Fruit fly (Drosophila melanogaster) whole organism, embryonic: Measurements from ENCODE around the gene CG34134.

ENCODE experiments used
- Atf3 ChIP-seq: fragments of 200-800 bp; sonication (Bioruptor generic); optimal IDR thresholded peaks from 3 replicates; lab custom pipeline; 2016; ENCODE audit warnings: missing biosample characterization, missing genetic modification characterization
- BtbVII ChIP-seq: fragments of 200-800 bp; sonication (Bioruptor generic); optimal IDR thresholded peaks from 3 replicates; lab custom pipeline; 2017; ENCODE audit warnings: missing biosample characterization, mild to moderate bottlenecking, missing genetic modification characterization
- CG10274 ChIP-seq: fragments of 200-800 bp; sonication (Bioruptor generic); optimal IDR thresholded peaks from 3 replicates; lab custom pipeline; 2017; ENCODE audit warnings: missing biosample characterization, mild to moderate bottlenecking, missing genetic modification characterization
- CG12769 ChIP-seq: fragments of 200-800 bp; sonication (Bioruptor generic); optimal IDR thresholded peaks from 2 replicates; lab custom pipeline; 2019; ENCODE audit warnings: missing biosample characterization, mild to moderate bottlenecking, missing genetic modification characterization, moderate library complexity
- CG13775 ChIP-seq: fragments of 200-800 bp; sonication (Bioruptor generic); optimal IDR thresholded peaks from 3 replicates; lab custom pipeline; 2017; ENCODE audit warnings: missing biosample characterization, mild to moderate bottlenecking, missing genetic modification characterization
- CG14860 ChIP-seq: fragments of 200-800 bp; sonication (Bioruptor generic); IDR thresholded peaks from 3 replicates; pipeline ENCODE4 v1.3.6; 2022; ENCODE audit warnings: missing biosample characterization, missing genetic modification characterization; ENCODE audit not compliant: partially characterized antibody
- CG15514 ChIP-seq: fragments of 200-800 bp; sonication (Bioruptor generic); optimal IDR thresholded peaks from 3 replicates; lab custom pipeline; 2017; ENCODE audit warnings: missing biosample characterization, missing genetic modification characterization, mild to moderate bottlenecking, moderate library complexity, missing genetic modification reagents
- CG1602 ChIP-seq: fragments of 200-800 bp; sonication (Bioruptor generic); optimal IDR thresholded peaks from 3 replicates; lab custom pipeline; 2016; ENCODE audit warnings: missing biosample characterization, missing genetic modification characterization
- CG17385 ChIP-seq: fragments of 200-800 bp; sonication (Bioruptor generic); optimal IDR thresholded peaks from 3 replicates; lab custom pipeline; 2018; ENCODE audit warnings: missing biosample characterization, mild to moderate bottlenecking, missing genetic modification characterization
- CG2889 ChIP-seq: fragments of 200-800 bp; sonication (Bioruptor generic); IDR thresholded peaks from 3 replicates; pipeline ENCODE4 v1.3.6; 2022; ENCODE audit warnings: missing biosample characterization, missing genetic modification characterization
- CG32767 ChIP-seq: fragments of 200-800 bp; sonication (Bioruptor generic); IDR thresholded peaks from 2 replicates; pipeline ENCODE4 v1.3.6; 2022; ENCODE audit warnings: missing biosample characterization, missing genetic modification characterization
- CG42726 ChIP-seq: fragments of 200-800 bp; sonication (Bioruptor generic); IDR thresholded peaks from 2 replicates; pipeline ENCODE4 v1.3.6; 2022; ENCODE audit warnings: missing biosample characterization, missing genetic modification characterization; ENCODE audit not compliant: partially characterized antibody
- CG4404 ChIP-seq: fragments of 200-800 bp; sonication (Bioruptor generic); IDR thresholded peaks from 2 replicates; pipeline ENCODE4 v1.3.6; 2022; ENCODE audit warnings: missing biosample characterization, missing genetic modification characterization
- CG6272 ChIP-seq: fragments of 200-800 bp; sonication (Bioruptor generic); IDR thresholded peaks from 2 replicates; pipeline ENCODE4 v1.3.6; 2022; ENCODE audit warnings: missing biosample characterization, missing genetic modification characterization
- CG6765 ChIP-seq: fragments of 200-800 bp; sonication (Bioruptor generic); optimal IDR thresholded peaks from 3 replicates; lab custom pipeline; 2017; ENCODE audit warnings: missing biosample characterization, mild to moderate bottlenecking, missing genetic modification characterization
- CG6813 ChIP-seq: fragments of 200-800 bp; sonication (Bioruptor generic); optimal IDR thresholded peaks from 2 replicates; lab custom pipeline; 2017; ENCODE audit warnings: missing biosample characterization, missing genetic modification characterization, mild to moderate bottlenecking, moderate library complexity, missing genetic modification reagents
- CG7745 ChIP-seq: fragments of 200-800 bp; sonication (Bioruptor generic); optimal IDR thresholded peaks from 2 replicates; lab custom pipeline; 2018; ENCODE audit warnings: missing biosample characterization, mild to moderate bottlenecking, missing genetic modification characterization, moderate library complexity
- CG7928 ChIP-seq: fragments of 200-800 bp; sonication (Bioruptor generic); optimal IDR thresholded peaks from 2 replicates; lab custom pipeline; 2017; ENCODE audit warnings: missing biosample characterization, mild to moderate bottlenecking, missing genetic modification characterization
- CG8478 ChIP-seq: fragments of >200 bp; optimal IDR thresholded peaks from 2 replicates; lab custom pipeline; 2018
- Dad ChIP-seq: fragments of 200-800 bp; sonication (Bioruptor generic); optimal IDR thresholded peaks from 3 replicates; lab custom pipeline; 2016; ENCODE audit warnings: missing biosample characterization, missing genetic modification characterization
- Dref ChIP-seq: fragments of 200-800 bp; sonication (Bioruptor generic); IDR thresholded peaks from 2 replicates; pipeline ENCODE4 v1.3.6; 2022; ENCODE audit warnings: missing biosample characterization, missing genetic modification characterization
- HHEX ChIP-seq: fragments of 200-800 bp; sonication (Bioruptor generic); optimal IDR thresholded peaks from 3 replicates; lab custom pipeline; 2017; ENCODE audit warnings: missing biosample characterization, mild to moderate bottlenecking, missing genetic modification characterization, missing genetic modification reagents
- Hmr ChIP-seq: fragments of 200-800 bp; sonication (Bioruptor generic); optimal IDR thresholded peaks from 3 replicates; lab custom pipeline; 2017; ENCODE audit warnings: mild to moderate bottlenecking, missing biosample characterization, missing genetic modification reagents, missing genetic modification characterization
- Kr ChIP-seq: fragments of 200-800 bp; sonication (Bioruptor generic); optimal IDR thresholded peaks from 2 replicates; lab custom pipeline; 2017; ENCODE audit warnings: missing biosample characterization, mild to moderate bottlenecking, missing genetic modification characterization
- Med ChIP-seq: fragments of 200-800 bp; sonication (Bioruptor generic); peaks from one replicate; lab custom pipeline; 2016; ENCODE audit warnings: missing biosample characterization, missing genetic modification characterization, mild to moderate bottlenecking, inconsistent platforms, moderate library complexity
- NFAT ChIP-seq: fragments of 200-800 bp; sonication (Bioruptor generic); IDR thresholded peaks from 2 replicates; pipeline ENCODE4 v1.3.6; 2022; ENCODE audit warnings: missing biosample characterization, missing genetic modification characterization
- Nf-YB ChIP-seq: fragments of 200-800 bp; sonication (Bioruptor generic); optimal IDR thresholded peaks from 3 replicates; lab custom pipeline; 2019; ENCODE audit warnings: missing biosample characterization, mild to moderate bottlenecking, missing genetic modification characterization, moderate library complexity
- Optix ChIP-seq: fragments of 200-800 bp; sonication (Bioruptor generic); IDR thresholded peaks from 3 replicates; pipeline ENCODE4 v1.3.6; 2022; ENCODE audit warnings: missing biosample characterization, missing genetic modification characterization
- PHDP ChIP-seq: fragments of 200-800 bp; sonication (Bioruptor generic); optimal IDR thresholded peaks from 3 replicates; lab custom pipeline; 2018; ENCODE audit warnings: missing biosample characterization, mild to moderate bottlenecking, missing genetic modification characterization, moderate library complexity
- Poxn ChIP-seq: fragments of 200-800 bp; sonication (Bioruptor generic); IDR thresholded peaks from 2 replicates; pipeline ENCODE4 v1.3.6; 2022; ENCODE audit warnings: missing biosample characterization, missing genetic modification characterization
- Taf1 ChIP-seq: fragments of 200-800 bp; sonication (Bioruptor generic); IDR thresholded peaks from 2 replicates; pipeline ENCODE4 v1.3.6; 2022; ENCODE audit warnings: missing biosample characterization, missing genetic modification characterization
- Usf ChIP-seq: fragments of 200-800 bp; sonication (Bioruptor generic); optimal IDR thresholded peaks from 2 replicates; lab custom pipeline; 2017; ENCODE audit warnings: missing genotype, missing biosample characterization, missing genetic modification characterization
- Vsx1 ChIP-seq: fragments of 200-800 bp; sonication (Bioruptor generic); optimal IDR thresholded peaks from 2 replicates; lab custom pipeline; 2017; ENCODE audit warnings: missing biosample characterization, mild to moderate bottlenecking, missing genetic modification characterization, missing genetic modification reagents
- aop ChIP-seq: fragments of 200-800 bp; sonication (Bioruptor generic); IDR thresholded peaks from 2 replicates; pipeline ENCODE4 v1.3.6; 2022; ENCODE audit warnings: missing biosample characterization, missing genetic modification characterization
- caup ChIP-seq: fragments of 200-800 bp; sonication (Bioruptor generic); optimal IDR thresholded peaks from 3 replicates; lab custom pipeline; 2017; ENCODE audit warnings: missing biosample characterization, mild to moderate bottlenecking, missing genetic modification characterization, moderate library complexity; ENCODE audit not compliant: severe bottlenecking
- crol ChIP-seq: fragments of 200-800 bp; sonication (Bioruptor generic); IDR thresholded peaks from 2 replicates; pipeline ENCODE4 v1.3.6; 2022; ENCODE audit warnings: missing biosample characterization, missing genetic modification characterization
- da ChIP-seq: fragments of 200-800 bp; sonication (Bioruptor generic); optimal IDR thresholded peaks from 2 replicates; lab custom pipeline; 2016; ENCODE audit warnings: missing biosample characterization, missing genetic modification characterization
- dati ChIP-seq: fragments of 200-800 bp; sonication (Bioruptor generic); IDR thresholded peaks from 2 replicates; pipeline ENCODE4 v1.3.6; 2022; ENCODE audit warnings: missing biosample characterization, missing genetic modification characterization
- disco-r ChIP-seq: fragments of 200-800 bp; sonication (Bioruptor generic); optimal IDR thresholded peaks from 2 replicates; lab custom pipeline; 2016; ENCODE audit warnings: missing biosample characterization, missing genetic modification characterization
- exex ChIP-seq: fragments of 200-800 bp; sonication (Bioruptor generic); optimal IDR thresholded peaks from 4 replicates; lab custom pipeline; 2018; ENCODE audit warnings: missing biosample characterization, mild to moderate bottlenecking, missing genetic modification characterization, moderate library complexity
- gcm2 ChIP-seq: fragments of 200-800 bp; sonication (Bioruptor generic); optimal IDR thresholded peaks from 2 replicates; lab custom pipeline; 2016; ENCODE audit warnings: missing biosample characterization, missing genetic modification characterization
- gfzf ChIP-seq: fragments of 200-800 bp; sonication (Bioruptor generic); optimal IDR thresholded peaks from 2 replicates; lab custom pipeline; 2016; ENCODE audit warnings: missing biosample characterization, mild to moderate bottlenecking, missing genetic modification characterization, moderate library complexity
- hb ChIP-seq: fragments of 200-800 bp; sonication (Bioruptor generic); IDR thresholded peaks from 3 replicates; pipeline ENCODE4 v1.3.6; 2022; ENCODE audit warnings: missing biosample characterization, missing genetic modification characterization; ENCODE audit not compliant: partially characterized antibody
- mirr ChIP-seq: fragments of 200-800 bp; sonication (Bioruptor generic); optimal IDR thresholded peaks from 3 replicates; lab custom pipeline; 2018; ENCODE audit warnings: missing biosample characterization, mild to moderate bottlenecking, missing genetic modification characterization
- oc ChIP-seq: fragments of 200-800 bp; sonication (Bioruptor generic); optimal IDR thresholded peaks from 2 replicates; lab custom pipeline; 2018; ENCODE audit warnings: missing biosample characterization, mild to moderate bottlenecking, missing genetic modification characterization, moderate library complexity
- pita ChIP-seq: fragments of 200-800 bp; sonication (Bioruptor generic); optimal IDR thresholded peaks from 2 replicates; lab custom pipeline; 2017; ENCODE audit warnings: missing biosample characterization, mild to moderate bottlenecking, missing genetic modification characterization
- pzg ChIP-seq: fragments of 200-800 bp; sonication (Bioruptor generic); optimal IDR thresholded peaks from 3 replicates; lab custom pipeline; 2018; ENCODE audit warnings: missing biosample characterization, mild to moderate bottlenecking, missing genetic modification characterization, moderate library complexity
- slou ChIP-seq: fragments of 200-800 bp; sonication (Bioruptor generic); optimal IDR thresholded peaks from 3 replicates; lab custom pipeline; 2016; ENCODE audit warnings: missing biosample characterization, missing genetic modification characterization
- slp2 ChIP-seq: fragments of 200-800 bp; sonication (Bioruptor generic); optimal IDR thresholded peaks from 2 replicates; lab custom pipeline; 2016; ENCODE audit warnings: missing biosample characterization, missing genetic modification characterization
- usp ChIP-seq: fragments of >200 bp; optimal IDR thresholded peaks from 2 replicates; lab custom pipeline; 2017; ENCODE audit warnings: missing biosample characterization, missing genetic modification characterization
- zen2 ChIP-seq: fragments of 200-800 bp; sonication (Bioruptor generic); IDR thresholded peaks from 3 replicates; pipeline ENCODE4 v1.3.6; 2022; ENCODE audit warnings: missing biosample characterization, missing genetic modification characterization; ENCODE audit not compliant: partially characterized antibody

Gene CG34134

dm6 chr2L:8163588-8164166, 26.9 kb downstream of the CG34134 start (continued):
- TF ChIP-seq HHEX (no peak), Vsx1 (GFP tag; lab: Kevin White, UChicago) (peak; percentile 33), gcm2 (GFP tag; lab: Kevin White, UChicago) (no peak), Nf-YB (GFP tag; lab: Kevin White, UChicago) (no peak), CG6272 (GFP tag; lab: Robert Waterston, UW) (no peak), Hmr (GFP tag; lab: Kevin White, UChicago) (peak; percentile 4), Optix (GFP tag; lab: Robert Waterston, UW) (no peak), pzg (GFP tag; lab: Kevin White, UChicago) (no peak), Poxn (GFP tag; lab: Robert Waterston, UW) (no peak), CG13775 (no peak), Dad (no peak), Usf (GFP tag; lab: Kevin White, UChicago) (no peak), zen2 (GFP tag; lab: Robert Waterston, UW) (no peak), CG15514 (GFP tag; lab: Kevin White, UChicago) (peak; percentile 12), CG7745 (peak; percentile 2), Dref (GFP tag; lab: Robert Waterston, UW) (no peak), CG17385 (GFP tag; lab: Kevin White, UChicago) (no peak), caup (GFP tag; lab: Kevin White, UChicago) (peak; percentile 4), PHDP (tag; lab: Kevin White, UChicago) (no peak), CG32767 (GFP tag; lab: Robert Waterston, UW) (no peak), CG10274 (GFP tag; lab: Kevin White, UChicago) (no peak), NFAT (GFP tag; lab: Robert Waterston, UW) (no peak), Med (GFP tag; lab: Kevin White, UChicago) (peak; percentile 76), CG4404 (GFP tag; lab: Robert Waterston, UW) (no peak), disco-r (GFP tag; lab: Kevin White, UChicago) (no peak), CG12769 (tag; lab: Kevin White, UChicago) (peak; percentile 70), da (peak; percentile 2), gfzf (GFP tag; lab: Kevin White, UChicago) (no peak), slou (GFP tag; lab: Kevin White, UChicago) (no peak), Taf1 (GFP tag; lab: Robert Waterston, UW) (no peak), oc (peak; percentile 7), Kr (GFP tag; lab: Kevin White, UChicago) (peak; percentile 29), CG2889 (GFP tag; lab: Robert Waterston, UW) (no peak), CG6813 (peak; percentile 9), exex (tag; lab: Kevin White, UChicago) (peak; percentile 46), mirr (GFP tag; lab: Kevin White, UChicago) (peak; percentile 9), CG6765 (no peak), CG7928 (GFP tag; lab: Kevin White, UChicago) (no peak), aop (GFP tag; lab: Robert Waterston, UW) (no peak), usp (GFP tag; lab: Kevin White, UChicago) (no peak), hb (GFP tag; lab: Robert Waterston, UW) (no peak), dati (GFP tag; lab: Robert Waterston, UW) (no peak), pita (no peak), CG42726 (GFP tag; lab: Robert Waterston, UW) (no peak), BtbVII (GFP tag; lab: Kevin White, UChicago) (no peak), CG8478 (lab: Kevin White, UChicago) (no peak), slp2 (no peak), CG14860 (GFP tag; lab: Robert Waterston, UW) (no peak), CG1602 (no peak), crol (GFP tag; lab: Robert Waterston, UW) (peak; percentile 72), Atf3 (GFP tag; lab: Kevin White, UChicago) (no peak)
